Worm (Caenorhabditis elegans): Measurements from ENCODE around the gene glb-32.
A peak's percentile ranks its signal among the peaks of the same experiment; 100 is the strongest.

The glb-32 gene

DNA sequence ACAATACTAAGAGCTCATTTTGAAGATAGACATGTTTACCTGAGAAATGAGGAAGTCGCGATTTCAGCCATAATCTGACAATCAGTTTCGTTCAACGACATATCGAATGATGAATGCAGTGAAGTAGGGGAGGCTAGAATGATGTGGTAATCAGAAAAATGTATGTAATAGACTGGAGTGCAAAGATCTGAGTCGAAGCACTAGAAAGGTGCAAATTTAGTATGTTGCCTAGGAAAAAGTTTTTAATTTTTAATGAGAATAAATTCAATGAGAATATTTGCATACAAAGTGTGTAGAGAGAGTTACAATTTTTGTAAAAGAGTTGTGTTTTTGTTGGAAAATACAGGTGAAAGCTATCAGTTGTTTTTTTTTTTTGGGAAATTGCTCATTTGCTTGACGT is 15.6 kb upstream of the glb-32 start, which contains the start of gene srab-2:
TSS of gene srab-2 (minus strand) at position 101 of the 400 bp plus-strand sequence.
- no peak for TF ChIP-seq C34F6.9 (tag; optimal IDR thresholded peaks at IDR 0.05)
- TF ChIP-seq R02D3.7 (tag; optimal IDR thresholded peaks at IDR 0.05), result no peak
- TF ChIP-seq ceh-16 (tag; optimal IDR thresholded peaks at IDR 0.05), result no peak
- no peak for TF ChIP-seq nhr-10 (tag; optimal IDR thresholded peaks at IDR 0.05)
- no peak for TF ChIP-seq F13H6.1 (tag; optimal IDR thresholded peaks at IDR 0.05)
- TF ChIP-seq mbf-1 (tag; optimal IDR thresholded peaks at IDR 0.05), result no peak
- TF ChIP-seq lin-39 (tag; optimal IDR thresholded peaks at IDR 0.05), result no peak
- TF ChIP-seq snpc-4 (tag; optimal IDR thresholded peaks at IDR 0.05), result no peak
- no peak for TF ChIP-seq egl-27 (tag; optimal IDR thresholded peaks at IDR 0.05)
- no peak for TF ChIP-seq ama-1 (optimal IDR thresholded peaks at IDR 0.05)
- TF ChIP-seq sma-3 (GFP tag; optimal IDR thresholded peaks at IDR 0.05), result no peak
- TF ChIP-seq alr-1 (tag; optimal IDR thresholded peaks at IDR 0.05), result no peak
- no peak for TF ChIP-seq ZK546.5 (tag; optimal IDR thresholded peaks at IDR 0.05)
- no peak for TF ChIP-seq ztf-11 (tag; optimal IDR thresholded peaks at IDR 0.05)
- no peak for TF ChIP-seq sma-9 (GFP tag; optimal IDR thresholded peaks at IDR 0.05)
- no peak for TF ChIP-seq sma-9 (tag; optimal IDR thresholded peaks at IDR 0.05)
- TF ChIP-seq unc-55 (GFP tag; optimal IDR thresholded peaks at IDR 0.05), result no peak
- no peak for TF ChIP-seq lin-11 (tag; optimal IDR thresholded peaks at IDR 0.05)

DNA sequence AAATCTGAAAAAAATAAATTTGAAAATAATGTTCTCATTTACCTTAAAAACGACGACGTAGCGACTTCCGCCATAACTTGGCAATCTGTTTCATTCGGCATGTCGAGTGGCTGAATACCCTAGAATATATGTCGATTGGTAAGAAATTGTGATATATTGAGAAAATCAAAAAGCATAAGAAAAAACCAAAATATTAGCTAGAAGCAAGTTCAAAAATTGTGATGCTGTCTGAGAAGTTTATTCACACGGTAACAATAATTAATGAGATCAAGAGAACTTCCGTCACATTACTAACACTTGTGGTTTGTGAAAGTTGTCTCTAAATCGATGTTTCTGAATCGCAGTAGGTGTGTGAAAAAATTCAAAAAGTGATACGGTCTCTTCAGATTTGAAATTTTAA is 12.7 kb upstream of the glb-32 start, which contains the start of gene srab-1:
TSS of gene srab-1 (minus strand) at position 101 of the 400 bp plus-strand sequence.
- TF ChIP-seq mbf-1 (tag; optimal IDR thresholded peaks at IDR 0.05), result no peak
- TF ChIP-seq lsy-2 (tag; optimal IDR thresholded peaks at IDR 0.05), result no peak
- TF ChIP-seq nhr-6 (tag; optimal IDR thresholded peaks at IDR 0.05), result no peak
- TF ChIP-seq nhr-23 (tag; optimal IDR thresholded peaks at IDR 0.05), result no peak
- no peak for TF ChIP-seq aly-2 (tag; optimal IDR thresholded peaks at IDR 0.05)
- TF ChIP-seq sma-3 (GFP tag; optimal IDR thresholded peaks at IDR 0.05), result no peak
- TF ChIP-seq ztf-4 (tag; optimal IDR thresholded peaks at IDR 0.05), result no peak
- no peak for TF ChIP-seq nhr-237 (tag; optimal IDR thresholded peaks at IDR 0.05)
- no peak for TF ChIP-seq nhr-10 (tag; optimal IDR thresholded peaks at IDR 0.05)
- no peak for TF ChIP-seq ztf-11 (tag; optimal IDR thresholded peaks at IDR 0.05)
- TF ChIP-seq egl-27 (tag; optimal IDR thresholded peaks at IDR 0.05), result no peak
- no peak for TF ChIP-seq F13H6.1 (tag; optimal IDR thresholded peaks at IDR 0.05)
- no peak for TF ChIP-seq lin-39 (tag; optimal IDR thresholded peaks at IDR 0.05)

DNA sequence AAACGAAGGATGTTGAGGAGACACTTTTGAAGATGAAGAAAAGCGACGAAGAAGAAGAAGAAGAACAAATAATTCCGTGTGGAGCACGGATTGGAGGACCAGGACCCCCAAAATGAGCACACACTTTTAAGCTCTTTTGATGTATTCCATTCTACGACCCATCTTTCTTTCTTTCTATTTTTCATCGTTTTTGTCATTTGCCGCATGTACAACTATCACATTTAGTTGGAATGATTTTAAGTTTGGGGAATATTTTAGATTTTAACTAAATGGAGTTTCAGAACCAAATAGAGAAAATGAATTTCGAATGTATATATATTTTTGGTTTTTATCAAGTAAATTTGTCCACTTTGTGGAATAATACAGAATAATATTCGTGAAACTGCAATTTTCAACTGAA is 9.6 kb upstream of the glb-32 start, which contains the start of gene unc-46:
TSS of gene unc-46 (minus strand) at position 101 of the 400 bp plus-strand sequence.
- TF ChIP-seq nhr-23 (tag; optimal IDR thresholded peaks at IDR 0.05) (no peak), mab-5 (tag; optimal IDR thresholded peaks at IDR 0.05) (no peak), unc-55 (GFP tag; optimal IDR thresholded peaks at IDR 0.05) (no peak), ztf-11 (tag; optimal IDR thresholded peaks at IDR 0.05) (no peak), blmp-1 (tag; optimal IDR thresholded peaks at IDR 0.05; ENCODE audit: insufficient read depth) (no peak), fos-1 (tag; optimal IDR thresholded peaks at IDR 0.05) (no peak), nhr-21 (tag; optimal IDR thresholded peaks at IDR 0.05) (no peak), nhr-11 (tag; optimal IDR thresholded peaks at IDR 0.05) (no peak), elt-1 (tag; optimal IDR thresholded peaks at IDR 0.05) (no peak), snpc-4 (tag; optimal IDR thresholded peaks at IDR 0.05) (no peak), nhr-12 (tag; optimal IDR thresholded peaks at IDR 0.05) (no peak), egl-27 (tag; optimal IDR thresholded peaks at IDR 0.05) (no peak), dmd-4 (tag; optimal IDR thresholded peaks at IDR 0.05) (no peak), nhr-129 (tag; optimal IDR thresholded peaks at IDR 0.05) (no peak), ama-1 (optimal IDR thresholded peaks at IDR 0.05) (no peak), aly-2 (tag; optimal IDR thresholded peaks at IDR 0.05) (no peak), nhr-10 (tag; optimal IDR thresholded peaks at IDR 0.05) (no peak), alr-1 (tag; optimal IDR thresholded peaks at IDR 0.05) (no peak)

DNA sequence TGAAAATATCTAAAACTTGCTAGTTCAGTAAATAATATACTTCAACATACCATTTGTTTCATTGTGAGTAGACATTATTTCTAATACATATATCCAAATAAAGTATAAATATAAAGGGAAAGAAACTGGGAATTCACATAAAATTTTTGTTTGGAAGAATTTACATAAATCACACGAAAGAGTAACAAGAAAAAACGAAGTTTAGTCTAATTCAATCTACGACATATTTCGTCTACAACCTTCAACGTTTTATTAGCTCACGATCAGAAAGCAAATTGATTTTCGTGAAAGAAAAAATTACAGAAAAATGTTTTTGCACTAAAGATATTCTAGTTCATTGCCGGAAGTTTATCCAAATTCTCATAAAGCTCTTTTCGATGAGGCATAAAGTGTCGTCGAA is 7.7 kb upstream of the glb-32 start, which contains the start of gene C04F5.2:
TSS of gene C04F5.2 (minus strand) at position 101 of the 400 bp plus-strand sequence.
- TF ChIP-seq unc-39 (tag; optimal IDR thresholded peaks at IDR 0.05) (no peak), mdl-1 (tag; optimal IDR thresholded peaks at IDR 0.05) (no peak), lin-39 (tag; optimal IDR thresholded peaks at IDR 0.05) (no peak)

DNA sequence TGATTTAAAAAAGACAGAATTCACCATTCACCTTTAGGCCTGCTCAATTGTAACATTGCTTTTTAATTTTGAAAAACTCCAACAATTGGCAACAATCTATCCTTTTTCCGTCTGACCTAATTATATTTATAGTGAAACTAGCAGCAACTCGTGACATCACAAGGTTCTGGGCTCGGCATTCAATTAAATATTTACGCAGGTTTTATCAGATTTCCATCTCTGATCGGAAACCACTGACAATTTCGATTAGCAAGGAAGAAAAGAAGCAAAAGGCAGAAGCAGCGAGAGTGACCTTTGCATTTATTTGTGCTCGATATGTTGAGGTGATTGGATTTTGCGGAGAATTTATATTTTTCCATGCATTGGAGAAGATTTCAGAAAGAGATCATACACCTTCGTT is 1.0 kb upstream of the glb-32 start:
- TF ChIP-seq lsy-2 (tag; optimal IDR thresholded peaks at IDR 0.05) (peak in 1 of 2 experiments; percentile 12), ztf-4 (tag; optimal IDR thresholded peaks at IDR 0.05) (no peak)

Measured in whole organism, L2 larva.